Fruit fly (Drosophila melanogaster): Measurements from ENCODE around the gene Sfp24C1.

Gene Sfp24C1

DNA sequence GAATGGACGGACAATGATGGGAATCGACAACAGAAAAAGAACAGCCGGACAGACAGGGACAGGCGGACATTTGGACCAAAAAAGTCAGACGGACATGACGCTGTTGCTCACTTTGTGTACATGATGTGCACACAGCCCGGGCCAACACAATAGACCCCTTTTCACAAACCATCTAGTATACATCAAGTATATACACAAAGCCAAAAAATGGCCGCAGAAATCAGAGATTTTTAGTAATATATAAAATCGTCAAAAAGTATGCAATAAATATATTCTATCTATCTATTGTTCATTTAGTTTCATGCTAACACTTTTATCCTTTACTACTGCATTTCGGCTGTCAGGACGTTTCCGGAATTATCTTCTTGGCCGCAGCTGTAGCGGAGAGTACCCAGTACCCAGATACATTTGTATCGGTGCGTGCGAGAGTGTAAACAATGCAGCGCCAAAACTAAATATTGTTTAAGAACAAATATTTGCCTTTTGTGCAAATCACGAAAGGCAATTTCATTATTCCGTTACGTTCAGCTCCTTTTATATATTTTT lies 19.0 kb downstream of the Sfp24C1 start:
- peak; percentile 41; the same call in 1 of the 2 replicates for TF ChIP-seq lmd (GFP tag; IDR thresholded peaks at IDR 0.05)
- TF ChIP-seq D19A (tag; optimal IDR thresholded peaks at IDR 0.05), result no peak
- TF ChIP-seq cwo (GFP tag; optimal IDR thresholded peaks at IDR 0.05), result peak; percentile 17
- TF ChIP-seq tup (GFP tag; optimal IDR thresholded peaks at IDR 0.05), result no peak
- no peak for TF ChIP-seq Lim3 (GFP tag; IDR thresholded peaks at IDR 0.05)
- no peak for TF ChIP-seq ash1 (GFP tag; optimal IDR thresholded peaks at IDR 0.05)
- TF ChIP-seq CG12219 (GFP tag; optimal IDR thresholded peaks at IDR 0.05), result peak; percentile 21
- TF ChIP-seq eve (GFP tag; optimal IDR thresholded peaks at IDR 0.05), result no peak
- no peak for TF ChIP-seq gem (tag; optimal IDR thresholded peaks at IDR 0.05)
- no peak for TF ChIP-seq pros (GFP tag; optimal IDR thresholded peaks at IDR 0.05)
- no peak for TF ChIP-seq Chrac-16 (GFP tag; optimal IDR thresholded peaks at IDR 0.05)
- no peak for TF ChIP-seq h (optimal IDR thresholded peaks at IDR 0.05)
- peak; percentile 41 for TF ChIP-seq Oli (tag; optimal IDR thresholded peaks at IDR 0.05)
- TF ChIP-seq ase (GFP tag; IDR thresholded peaks at IDR 0.05), result no peak
- peak; percentile 39 for TF ChIP-seq nau (GFP tag; optimal IDR thresholded peaks at IDR 0.05)
- TF ChIP-seq ssp (GFP tag; IDR thresholded peaks at IDR 0.05), result no peak
- no peak for TF ChIP-seq ci (GFP tag; IDR thresholded peaks at IDR 0.05)
- no peak for TF ChIP-seq CG1792 (GFP tag; optimal IDR thresholded peaks at IDR 0.05)
- peak; percentile 59 for TF ChIP-seq CG3281 (GFP tag; optimal IDR thresholded peaks at IDR 0.05)
- TF ChIP-seq CG6654 (GFP tag; optimal IDR thresholded peaks at IDR 0.05), result no peak
- peak; percentile 46 for TF ChIP-seq CG2120 (GFP tag; optimal IDR thresholded peaks at IDR 0.05)
- TF ChIP-seq tin (GFP tag; optimal IDR thresholded peaks at IDR 0.05), result no peak
- TF ChIP-seq zf30C (GFP tag; optimal IDR thresholded peaks at IDR 0.05), result no peak
- TF ChIP-seq CoRest (tag; optimal IDR thresholded peaks at IDR 0.05), result peak; percentile 41
- TF ChIP-seq CG13296 (GFP tag; optimal IDR thresholded peaks at IDR 0.05), result peak; percentile 18
- TF ChIP-seq CG13424 (tag; optimal IDR thresholded peaks at IDR 0.05), result peak; percentile 31
- TF ChIP-seq CG11723 (GFP tag; optimal IDR thresholded peaks at IDR 0.05), result no peak
- TF ChIP-seq CG6813 (GFP tag; optimal IDR thresholded peaks at IDR 0.05), result peak; percentile 29
- TF ChIP-seq CG17912 (GFP tag; optimal IDR thresholded peaks at IDR 0.05), result no peak
- TF ChIP-seq fd102C (GFP tag; optimal IDR thresholded peaks at IDR 0.05), result no peak
- peak; percentile 8 for TF ChIP-seq CG18619 (GFP tag; optimal IDR thresholded peaks at IDR 0.05)
- no peak for TF ChIP-seq br (optimal IDR thresholded peaks at IDR 0.05)
- TF ChIP-seq dmrt99B (tag; optimal IDR thresholded peaks at IDR 0.05), result peak; percentile 58
- peak; percentile 27 for TF ChIP-seq Fer3 (tag; optimal IDR thresholded peaks at IDR 0.05)
- 0 out of 3 replicates have a peak, but pooled peaks have one; percentile 20 for TF ChIP-seq CG11695 (GFP tag; IDR thresholded peaks at IDR 0.05)
- TF ChIP-seq CG15479 (GFP tag; optimal IDR thresholded peaks at IDR 0.05), result no peak
- TF ChIP-seq Xrp1 (GFP tag; IDR thresholded peaks at IDR 0.05), result 0 out of 2 replicates have a peak, but pooled peaks have one; percentile 21
- peak; percentile 48 for TF ChIP-seq CG12769 (tag; optimal IDR thresholded peaks at IDR 0.05)
- no peak for TF ChIP-seq CG9876 (GFP tag; optimal IDR thresholded peaks at IDR 0.05)
- TF ChIP-seq CG15514 (GFP tag; optimal IDR thresholded peaks at IDR 0.05), result peak; percentile 1
- TF ChIP-seq psq (GFP tag; optimal IDR thresholded peaks at IDR 0.05), result no peak
- no peak for TF ChIP-seq Rx (GFP tag; IDR thresholded peaks at IDR 0.05)
- peak; percentile 39 for TF ChIP-seq CG17359 (tag; optimal IDR thresholded peaks at IDR 0.05)
- peak; percentile 19 for TF ChIP-seq scrt (GFP tag; optimal IDR thresholded peaks at IDR 0.05)
- no peak for TF ChIP-seq peb (GFP tag; IDR thresholded peaks at IDR 0.05)
- peak; percentile 39 for TF ChIP-seq Sox100B (GFP tag; optimal IDR thresholded peaks at IDR 0.05)
- TF ChIP-seq danr (GFP tag; IDR thresholded peaks at IDR 0.05), result no peak
- 0 out of 2 replicates have a peak, but pooled peaks have one; percentile 16 for TF ChIP-seq H2.0 (GFP tag; IDR thresholded peaks at IDR 0.05)
- no peak for TF ChIP-seq CG18011 (GFP tag; optimal IDR thresholded peaks at IDR 0.05)
- no peak for TF ChIP-seq CG14014 (GFP tag; IDR thresholded peaks at IDR 0.05)
- no peak for TF ChIP-seq CG7271 (tag; optimal IDR thresholded peaks at IDR 0.05)
